Fruit fly (Drosophila melanogaster): ENCODE data around the gene CG11975.

CG11975 gene

DNA sequence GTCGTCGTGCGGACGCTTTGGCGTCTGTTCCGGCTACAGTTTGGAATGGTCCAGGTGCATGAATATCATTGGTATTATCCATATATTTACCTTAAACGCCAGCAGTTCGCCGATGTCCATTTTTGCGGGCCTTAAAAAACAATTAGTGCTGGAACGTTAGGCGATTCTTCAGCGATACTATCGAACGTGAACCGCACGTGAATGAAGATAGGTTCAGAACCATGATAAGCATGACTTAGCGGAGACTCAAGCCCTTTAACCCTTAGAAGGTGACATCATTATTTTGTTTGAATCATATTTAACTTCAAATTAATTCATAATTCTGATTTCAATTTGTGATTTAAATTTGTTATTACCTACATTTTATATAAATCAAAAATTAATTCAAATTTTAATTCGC, 48.2 kb upstream of the CG11975 start, which contains the start of gene CG11964 (continued):
- TF ChIP-seq dsx (GFP tag; optimal IDR thresholded peaks at IDR 0.05; ENCODE audit: poor library complexity, severe bottlenecking) (peak; percentile 18), lz (GFP tag; optimal IDR thresholded peaks at IDR 0.05) (peak; percentile 58), CG3919 (GFP tag; optimal IDR thresholded peaks at IDR 0.05) (peak; percentile 22), CG8319 (GFP tag; optimal IDR thresholded peaks at IDR 0.05) (no peak), Blimp-1 (GFP tag; optimal IDR thresholded peaks at IDR 0.05) (no peak), fkh (GFP tag; optimal IDR thresholded peaks at IDR 0.05) (no peak), cyc (GFP tag; optimal IDR thresholded peaks at IDR 0.05) (peak; percentile 54), Smox (GFP tag; optimal IDR thresholded peaks at IDR 0.05) (no peak), esn (GFP tag; optimal IDR thresholded peaks at IDR 0.05) (peak; percentile 58), Sox14 (GFP tag; optimal IDR thresholded peaks at IDR 0.05) (peak; percentile 50), CG8632 (GFP tag; optimal IDR thresholded peaks at IDR 0.05) (no peak), CG7368 (GFP tag; optimal IDR thresholded peaks at IDR 0.05) (no peak), CG9139 (GFP tag; optimal IDR thresholded peaks at IDR 0.05) (no peak), pdm3 (GFP tag; optimal IDR thresholded peaks at IDR 0.05) (peak; percentile 48)

DNA sequence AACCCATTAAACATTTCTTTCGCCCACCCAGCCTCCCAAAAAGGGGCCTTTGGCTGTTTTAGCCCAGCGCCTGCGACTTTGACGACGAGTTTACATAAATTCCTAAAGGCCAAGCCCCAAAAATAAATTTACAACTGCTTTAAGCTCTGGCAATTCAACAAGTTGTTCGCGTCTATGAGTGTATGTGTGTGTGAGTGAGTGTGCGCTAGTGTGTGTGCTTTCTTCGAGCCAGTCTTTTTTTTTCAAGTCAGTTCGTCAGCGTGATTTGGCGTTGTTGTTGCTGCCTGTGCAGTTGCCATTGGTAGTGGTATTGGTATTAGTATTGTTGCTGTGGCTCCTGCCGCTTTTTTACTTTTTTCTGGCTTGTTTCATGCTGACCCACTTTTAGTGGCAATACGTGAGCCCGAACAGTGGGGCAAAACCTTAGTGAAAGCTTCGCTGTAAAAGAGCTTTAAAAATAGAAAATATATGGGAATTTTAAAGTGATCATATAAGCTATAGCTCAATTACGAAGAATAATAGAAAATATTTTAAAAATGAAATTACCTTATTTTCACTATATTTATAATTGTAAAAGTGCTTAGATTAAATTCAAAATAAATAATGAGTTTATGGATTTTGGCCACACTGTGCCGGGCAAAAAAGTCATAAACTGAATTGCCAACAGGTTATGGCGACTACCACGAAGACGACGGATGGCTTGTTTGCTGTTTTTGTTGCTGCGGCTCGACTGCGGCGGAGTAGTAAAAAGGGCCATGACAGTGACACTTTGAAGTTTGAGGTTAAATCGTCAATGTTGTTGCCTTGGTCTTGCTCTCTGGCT, 47.3 kb upstream of the CG11975 start:
- TF ChIP-seq CG1621 (tag; optimal IDR thresholded peaks at IDR 0.05) = peak; percentile 74
- peak; percentile 59 for TF ChIP-seq fd85E (GFP tag; optimal IDR thresholded peaks at IDR 0.05)
- peak; percentile 78 for TF ChIP-seq Blimp-1 (GFP tag; optimal IDR thresholded peaks at IDR 0.05)
- peak; percentile 80 for TF ChIP-seq CG6854 (GFP tag; optimal IDR thresholded peaks at IDR 0.05)
- peak; percentile 72 for TF ChIP-seq Gug (GFP tag; IDR thresholded peaks at IDR 0.05)
- TF ChIP-seq Ets21C (GFP tag; optimal IDR thresholded peaks at IDR 0.05) = peak; percentile 71
- TF ChIP-seq CG8632 (GFP tag; optimal IDR thresholded peaks at IDR 0.05) = peak; percentile 93
- TF ChIP-seq CG6163 (GFP tag; IDR thresholded peaks at IDR 0.05) = peak; percentile 83
- TF ChIP-seq eg (GFP tag; IDR thresholded peaks at IDR 0.05) = peak; percentile 91
- peak; percentile 81 for TF ChIP-seq Ets96B (tag; optimal IDR thresholded peaks at IDR 0.05)
- TF ChIP-seq topi (GFP tag; optimal IDR thresholded peaks at IDR 0.05) = peak; percentile 91
- TF ChIP-seq salr (GFP tag; optimal IDR thresholded peaks at IDR 0.05) = peak; percentile 20 to 89
- TF ChIP-seq CG7368 (GFP tag; optimal IDR thresholded peaks at IDR 0.05) = peak; percentile 80
- TF ChIP-seq CG11294 (GFP tag; IDR thresholded peaks at IDR 0.05) = peak; percentile 59
- TF ChIP-seq CG16779 (tag; optimal IDR thresholded peaks at IDR 0.05) = peak; percentile 79
- peak; percentile 89 to 92 for TF ChIP-seq ss (GFP tag; optimal IDR thresholded peaks at IDR 0.05)
- peak; percentile 80 for TF ChIP-seq cyc (GFP tag; optimal IDR thresholded peaks at IDR 0.05)
- peak; percentile 98 for TF ChIP-seq Eip78C (GFP tag)
- TF ChIP-seq CG4318 (GFP tag; optimal IDR thresholded peaks at IDR 0.05) = peak; percentile 84
- peak; percentile 55 for TF ChIP-seq CG8319 (GFP tag; optimal IDR thresholded peaks at IDR 0.05)
- TF ChIP-seq Sox14 (GFP tag; optimal IDR thresholded peaks at IDR 0.05) = peak; percentile 84
- TF ChIP-seq fkh (GFP tag; optimal IDR thresholded peaks at IDR 0.05) = peak; percentile 43
- peak; percentile 95 for TF ChIP-seq CG32006 (GFP tag; optimal IDR thresholded peaks at IDR 0.05)
- peak; percentile 94 for TF ChIP-seq svp (GFP tag)
- TF ChIP-seq CG15336 (GFP tag; IDR thresholded peaks at IDR 0.05) = peak; percentile 96
- TF ChIP-seq Hr38 (GFP tag; optimal IDR thresholded peaks at IDR 0.05) = no peak
- TF ChIP-seq esn (GFP tag; optimal IDR thresholded peaks at IDR 0.05) = peak; percentile 93
- TF ChIP-seq Hr39 (GFP tag; optimal IDR thresholded peaks at IDR 0.05) = peak; percentile 66
- peak; percentile 93 for TF ChIP-seq Eip75B (GFP tag; optimal IDR thresholded peaks at IDR 0.05)
- peak; percentile 88 for TF ChIP-seq dac (GFP tag; optimal IDR thresholded peaks at IDR 0.05)
- peak; percentile 92 for TF ChIP-seq CG6792 (GFP tag; optimal IDR thresholded peaks at IDR 0.05)
- TF ChIP-seq CG3919 (GFP tag; optimal IDR thresholded peaks at IDR 0.05) = peak; percentile 92
- TF ChIP-seq pdm3 (GFP tag; optimal IDR thresholded peaks at IDR 0.05) = peak; percentile 88
- peak; percentile 90 for TF ChIP-seq OdsH (GFP tag; optimal IDR thresholded peaks at IDR 0.05)
- peak; percentile 77 for TF ChIP-seq Lpt (GFP tag; optimal IDR thresholded peaks at IDR 0.05)
- TF ChIP-seq CG9139 (GFP tag; optimal IDR thresholded peaks at IDR 0.05) = peak; percentile 86
- TF ChIP-seq achi (GFP tag; optimal IDR thresholded peaks at IDR 0.05) = peak; percentile 94
- TF ChIP-seq fd59A (GFP tag; optimal IDR thresholded peaks at IDR 0.05) = peak; percentile 84
- TF ChIP-seq Smox (GFP tag; optimal IDR thresholded peaks at IDR 0.05) = peak; percentile 89
- TF ChIP-seq Met (GFP tag; optimal IDR thresholded peaks at IDR 0.05) = peak; percentile 91
- peak; percentile 90 for TF ChIP-seq CG10631 (GFP tag; optimal IDR thresholded peaks at IDR 0.05)
- peak; percentile 96 for TF ChIP-seq CG8119 (GFP tag; IDR thresholded peaks at IDR 0.05)
- peak; percentile 91 for TF ChIP-seq CG6808 (GFP tag; optimal IDR thresholded peaks at IDR 0.05)
- peak; percentile 93 for TF ChIP-seq net (GFP tag; optimal IDR thresholded peaks at IDR 0.05)

Measured in whole organism, prepupa.